Worm (Caenorhabditis elegans): ENCODE measurements around the gene gpa-1.

The gpa-1 gene

DNA sequence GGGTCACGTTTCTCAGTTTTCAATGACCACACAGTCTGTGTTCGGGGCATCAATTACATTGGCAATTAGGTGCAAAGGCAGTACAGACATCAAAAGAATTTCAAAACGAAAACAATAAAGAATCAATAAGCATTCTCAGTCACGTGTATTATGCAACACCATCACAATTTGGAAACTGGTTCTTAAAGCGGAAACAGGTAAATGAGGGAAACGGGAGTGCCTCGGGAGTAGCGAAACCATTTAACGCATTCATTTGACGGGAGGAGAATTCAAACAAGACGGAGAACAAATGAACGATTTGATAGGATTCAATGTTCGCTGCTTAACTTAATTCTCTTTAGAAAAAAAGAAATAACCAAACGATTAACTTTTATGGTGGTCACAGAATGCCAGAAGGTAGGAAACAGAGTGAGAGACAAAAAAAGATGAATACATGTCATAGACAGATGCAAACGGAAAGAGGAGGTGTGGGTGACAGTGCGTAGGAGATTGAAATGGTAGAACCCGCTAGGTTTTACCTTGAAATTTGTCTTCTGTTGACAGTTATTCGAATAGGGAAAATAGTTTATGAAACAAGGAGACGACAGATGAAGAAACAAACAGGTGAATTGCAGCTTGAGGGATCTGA, 19.3 kb upstream of the gpa-1 start:
- no peak for TF ChIP-seq unc-62 (GFP tag; optimal IDR thresholded peaks at IDR 0.05)

DNA sequence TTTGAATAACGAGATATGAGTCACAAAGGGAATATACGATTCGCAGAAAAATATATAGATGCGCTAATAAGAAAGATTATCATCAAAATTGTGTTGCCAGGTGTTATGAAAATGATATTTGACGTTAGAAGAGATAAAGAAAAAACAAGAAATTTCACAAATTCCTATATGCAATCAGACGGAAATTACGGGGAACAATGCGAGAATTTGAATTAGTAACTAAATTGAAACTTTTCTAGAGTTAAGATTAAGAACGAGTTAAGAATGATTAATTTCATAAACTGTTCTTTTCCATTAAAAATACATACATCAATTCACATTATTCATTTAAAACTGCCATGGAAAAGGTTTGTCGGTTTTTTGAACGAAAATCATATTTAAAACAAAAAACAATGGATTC, 18.6 kb upstream of the gpa-1 start, which contains the start of gene clc-6:
TSS of gene clc-6 (minus strand) at position 101 of the 400 bp plus-strand sequence.
- no peak for TF ChIP-seq unc-62 (GFP tag; optimal IDR thresholded peaks at IDR 0.05)

DNA sequence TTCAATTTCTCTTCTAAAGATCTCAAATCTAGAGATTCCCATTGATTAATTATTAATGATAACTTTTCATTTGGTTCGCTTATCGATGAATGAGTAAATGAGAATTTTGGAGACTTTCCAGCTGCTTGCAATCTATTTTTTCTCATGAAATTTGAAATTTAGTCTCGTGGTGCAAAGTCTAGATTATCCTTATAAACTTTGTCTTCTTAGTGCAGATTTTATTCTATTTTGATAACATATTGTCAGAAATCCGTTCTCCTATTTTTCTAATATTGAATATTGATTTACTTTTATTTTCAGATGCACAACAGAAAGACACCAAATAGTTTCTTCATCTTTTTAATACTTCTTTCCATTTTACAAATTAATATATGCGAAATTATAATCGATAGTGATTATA, 13.5 kb upstream of the gpa-1 start, which contains the start of gene lgc-49:
TSS of gene lgc-49 (plus strand) at position 301 of the 400 bp plus-strand sequence.
- no peak for TF ChIP-seq unc-62 (GFP tag; optimal IDR thresholded peaks at IDR 0.05)

DNA sequence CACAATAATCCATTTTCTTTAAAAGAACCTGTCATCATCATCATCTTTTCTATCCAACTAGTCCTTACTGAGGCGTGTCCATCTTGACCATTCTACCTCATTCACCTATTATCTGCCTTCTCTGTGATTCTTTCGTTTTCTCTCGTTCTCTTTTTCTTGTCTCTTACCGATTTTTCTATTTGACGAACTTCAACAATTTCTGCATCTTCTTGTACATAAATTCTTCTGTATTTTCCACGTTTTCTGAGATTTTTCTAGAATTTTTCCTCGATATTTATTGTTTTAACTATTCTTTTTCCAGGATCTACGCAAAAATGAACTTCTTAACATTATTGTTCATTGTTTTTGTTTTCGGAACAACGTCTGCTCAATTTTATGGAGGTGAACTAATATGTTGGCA, 5.4 kb upstream of the gpa-1 start, which contains the start of gene cnc-10:
TSS of gene cnc-10 (plus strand) at position 301 of the 400 bp plus-strand sequence.
- no peak for TF ChIP-seq unc-62 (GFP tag; optimal IDR thresholded peaks at IDR 0.05)

DNA sequence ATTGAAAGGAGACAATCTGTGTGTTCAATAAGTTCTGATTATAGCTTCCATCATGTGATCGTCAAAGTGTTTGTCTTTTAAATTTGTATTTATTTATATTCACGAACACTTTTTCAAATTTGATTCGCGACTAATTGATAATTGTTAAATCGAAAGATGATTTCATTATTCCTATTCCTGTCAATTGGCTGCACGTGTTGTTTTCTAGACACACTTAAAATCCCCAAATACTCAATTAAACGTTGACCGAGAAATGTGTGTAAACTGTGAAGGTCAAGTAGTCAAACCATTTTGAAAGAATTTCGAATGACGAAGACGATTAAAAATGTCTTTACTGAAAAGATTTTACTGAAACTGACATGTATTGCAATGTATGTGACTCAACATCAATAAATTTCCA, 3.5 kb upstream of the gpa-1 start:
- TF ChIP-seq unc-62 (GFP tag; optimal IDR thresholded peaks at IDR 0.05), result no peak

DNA sequence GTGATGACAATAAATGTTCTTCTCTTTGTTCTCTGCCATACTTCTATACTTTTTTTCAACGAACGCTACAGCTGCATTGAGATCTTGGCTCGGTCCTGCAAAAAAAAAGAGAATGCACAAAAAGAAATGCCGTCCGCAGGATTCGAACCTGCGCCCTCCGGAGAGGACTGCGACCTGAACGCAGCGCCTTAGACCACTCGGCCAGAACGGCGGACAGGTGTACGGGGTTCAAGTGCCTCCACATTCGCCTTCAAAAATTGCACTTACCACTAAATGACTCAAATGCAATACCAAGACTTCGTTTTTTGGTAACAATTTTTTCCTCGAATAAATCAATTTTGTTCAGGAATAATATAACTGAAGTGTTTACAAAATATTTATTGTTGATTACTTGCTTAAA, 2.8 kb downstream of the gpa-1 start:
- no peak for TF ChIP-seq unc-62 (GFP tag; optimal IDR thresholded peaks at IDR 0.05)

DNA sequence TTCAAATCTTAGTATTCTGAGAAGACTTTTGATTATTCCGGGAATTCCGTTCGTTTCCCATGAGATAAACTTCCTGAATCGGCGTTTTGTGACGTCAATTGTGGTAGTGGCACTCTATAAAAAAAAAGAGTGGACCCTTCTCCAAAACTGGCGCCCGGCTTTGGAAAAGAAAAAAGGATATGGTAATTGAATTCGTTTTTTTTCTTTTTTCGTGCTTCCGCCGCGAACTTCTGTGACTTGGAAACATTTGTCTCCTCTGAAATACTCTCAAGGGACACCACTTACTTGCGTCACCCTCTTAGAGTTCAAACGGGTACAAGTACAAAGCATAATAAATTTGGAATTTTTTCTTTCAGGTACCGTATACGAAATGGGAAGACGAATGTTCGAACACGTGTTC, 4.8 kb downstream of the gpa-1 start:
- TF ChIP-seq unc-62 (GFP tag; optimal IDR thresholded peaks at IDR 0.05), result no peak

DNA sequence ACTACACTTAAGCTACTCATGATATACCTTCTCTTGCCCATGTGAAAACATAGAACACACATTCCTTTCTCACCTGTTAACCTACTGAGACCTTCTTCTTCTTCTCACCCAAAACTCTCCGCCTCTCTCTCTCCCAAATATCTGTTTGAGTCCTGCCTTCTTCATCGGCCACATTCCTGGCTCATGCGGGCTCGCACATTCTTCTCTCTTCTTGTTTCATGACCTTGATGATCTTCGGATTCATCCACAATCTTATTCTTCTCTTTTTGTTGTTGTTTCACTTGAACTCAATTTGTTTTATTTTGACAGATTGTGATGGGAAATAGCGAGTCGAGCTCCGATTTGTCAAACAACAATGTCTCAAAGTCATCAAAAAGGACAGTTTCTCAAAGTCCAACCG, 5.6 kb downstream of the gpa-1 start, which contains the start of gene T19C4.5:
TSS of gene T19C4.5 (plus strand) at position 308 of the 400 bp plus-strand sequence.
- TF ChIP-seq unc-62 (GFP tag; optimal IDR thresholded peaks at IDR 0.05), result no peak

DNA sequence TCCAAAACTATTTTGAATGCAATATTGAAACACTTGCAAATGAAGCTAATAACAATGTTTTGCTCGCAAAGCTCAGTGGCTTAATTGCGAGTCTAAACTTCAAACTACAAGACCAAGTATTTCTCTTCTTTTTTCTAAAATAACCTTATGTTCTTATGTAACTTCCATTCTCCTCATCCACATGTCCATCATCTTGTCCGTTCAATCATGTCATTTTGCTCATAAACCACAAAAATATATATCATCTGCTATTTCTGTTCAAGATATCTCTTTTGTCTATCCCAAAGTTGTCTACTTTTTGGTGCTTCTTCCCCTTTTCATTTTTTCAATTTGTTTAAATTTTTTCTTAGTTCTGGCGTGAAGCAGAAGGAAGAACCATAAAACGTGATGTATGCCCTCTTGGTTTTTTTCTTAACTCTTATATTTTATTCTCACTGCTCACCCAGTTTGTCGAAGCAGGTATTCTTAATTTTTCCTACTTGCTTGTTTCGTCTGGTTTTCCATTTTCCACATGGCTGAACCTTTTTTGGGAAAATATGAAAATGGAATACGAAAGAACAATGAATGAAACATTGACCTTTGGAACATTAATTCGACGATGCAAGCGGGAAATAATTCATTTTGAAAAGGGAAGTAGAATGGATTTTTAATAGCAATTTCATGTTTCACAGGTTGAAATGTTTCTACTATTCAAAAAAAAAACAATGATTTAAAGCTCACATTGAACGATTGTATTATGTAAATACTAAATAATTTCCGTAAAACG, 6.7 kb downstream of the gpa-1 start:
- TF ChIP-seq unc-62 (GFP tag; optimal IDR thresholded peaks at IDR 0.05), result no peak

DNA sequence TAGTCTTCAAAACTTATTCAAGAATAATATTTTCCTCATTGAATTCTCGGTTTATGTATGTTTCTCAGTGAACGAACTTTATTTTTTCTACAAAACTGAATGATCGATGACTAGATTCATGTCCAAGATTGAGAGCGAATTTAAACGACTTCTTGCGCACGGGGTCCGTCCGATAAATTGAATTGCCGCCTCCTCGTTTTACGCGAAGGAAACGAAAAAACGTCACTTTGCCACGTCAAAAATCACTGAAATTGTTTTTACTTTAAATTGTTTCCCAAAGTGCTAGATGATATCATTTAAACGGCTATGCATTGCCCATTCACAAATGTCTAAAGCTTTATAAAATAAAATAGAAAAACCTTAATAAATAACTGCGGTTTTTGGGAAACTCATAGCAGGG, 9.7 kb downstream of the gpa-1 start:
- TF ChIP-seq unc-62 (GFP tag; optimal IDR thresholded peaks at IDR 0.05), result no peak

DNA sequence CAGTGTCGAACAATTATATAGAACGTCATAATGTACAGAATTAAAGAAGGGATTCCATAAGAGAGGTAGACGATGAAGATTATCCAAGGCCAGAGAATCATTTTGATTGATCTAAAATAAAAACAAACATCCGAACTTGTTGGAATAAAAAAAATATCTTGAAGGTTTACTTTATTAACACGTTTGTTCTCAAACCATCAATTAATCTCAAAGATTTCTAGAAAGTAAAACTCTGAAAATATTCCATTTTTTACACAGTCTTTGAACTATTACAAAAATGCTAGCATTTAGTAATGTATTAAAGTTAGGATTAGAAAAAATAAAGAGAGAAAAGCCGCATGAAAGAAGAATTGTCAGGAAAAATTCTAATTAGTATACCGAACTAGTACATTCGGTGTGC, 13.0 kb downstream of the gpa-1 start, which contains the start of gene srg-40:
TSS of gene srg-40 (minus strand) at position 101 of the 400 bp plus-strand sequence.
- no peak for TF ChIP-seq unc-62 (GFP tag; optimal IDR thresholded peaks at IDR 0.05)

DNA sequence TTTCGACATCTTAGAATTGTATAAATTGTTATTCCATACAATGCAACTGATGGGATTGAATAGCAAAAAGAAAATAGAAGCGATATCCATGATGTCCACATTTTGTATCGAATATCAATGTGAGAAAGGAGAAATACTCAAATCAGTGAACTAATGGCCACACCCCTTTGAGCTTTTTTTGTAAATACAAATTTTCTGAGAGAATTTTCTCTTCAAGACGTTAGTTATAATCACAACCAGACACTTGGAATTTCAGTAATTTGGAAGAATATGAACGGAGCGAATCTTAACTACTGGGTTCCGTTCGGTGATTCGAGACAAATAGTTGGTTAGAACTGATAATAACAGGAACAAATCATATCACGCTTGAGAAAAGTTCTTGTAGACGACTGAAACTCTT, 15.7 kb downstream of the gpa-1 start, which contains the start of gene srg-41:
TSS of gene srg-41 (minus strand) at position 101 of the 400 bp plus-strand sequence.
- no peak for TF ChIP-seq unc-62 (GFP tag; optimal IDR thresholded peaks at IDR 0.05)

DNA sequence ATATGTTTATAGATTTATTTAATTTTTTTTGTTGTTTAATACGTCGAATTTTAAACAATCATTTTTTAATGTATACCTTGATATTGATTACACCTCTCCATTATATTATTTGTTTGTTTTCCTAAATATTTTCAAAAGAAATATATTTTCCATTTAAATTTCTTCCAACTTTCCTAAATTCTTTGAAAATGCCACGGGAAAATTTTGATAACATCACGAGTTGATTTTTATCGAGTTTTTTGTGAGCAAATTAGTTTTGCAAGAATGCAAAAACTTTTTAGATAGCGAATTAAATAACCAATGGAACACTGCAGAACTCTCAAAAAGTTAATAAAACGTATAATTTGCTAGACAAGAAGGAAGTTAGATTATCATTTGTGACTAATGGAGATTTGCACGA, 19.5 kb downstream of the gpa-1 start, which contains the start of gene srg-42:
TSS of gene srg-42 (minus strand) at position 101 of the 400 bp plus-strand sequence.
- no peak for TF ChIP-seq unc-62 (GFP tag; optimal IDR thresholded peaks at IDR 0.05)

DNA sequence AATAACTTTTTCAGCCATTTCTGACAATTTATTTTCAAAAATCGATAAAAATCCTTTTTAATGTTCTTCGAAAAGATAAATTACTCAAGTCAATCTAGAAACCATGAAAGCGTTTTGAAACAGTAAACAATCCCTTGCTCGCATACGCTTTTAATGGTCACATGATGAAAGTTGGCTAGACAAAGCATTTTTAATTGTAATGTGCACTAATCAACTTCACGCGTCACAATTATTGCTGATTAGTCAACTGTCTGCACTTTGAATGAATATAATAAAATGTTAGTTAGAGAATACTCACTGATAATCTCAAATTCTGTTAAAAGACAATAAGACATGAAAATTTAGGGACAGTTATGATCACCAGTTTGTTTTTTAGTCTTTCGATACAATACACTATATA, 20.9 kb downstream of the gpa-1 start:
- TF ChIP-seq unc-62 (GFP tag; optimal IDR thresholded peaks at IDR 0.05), result no peak

DNA sequence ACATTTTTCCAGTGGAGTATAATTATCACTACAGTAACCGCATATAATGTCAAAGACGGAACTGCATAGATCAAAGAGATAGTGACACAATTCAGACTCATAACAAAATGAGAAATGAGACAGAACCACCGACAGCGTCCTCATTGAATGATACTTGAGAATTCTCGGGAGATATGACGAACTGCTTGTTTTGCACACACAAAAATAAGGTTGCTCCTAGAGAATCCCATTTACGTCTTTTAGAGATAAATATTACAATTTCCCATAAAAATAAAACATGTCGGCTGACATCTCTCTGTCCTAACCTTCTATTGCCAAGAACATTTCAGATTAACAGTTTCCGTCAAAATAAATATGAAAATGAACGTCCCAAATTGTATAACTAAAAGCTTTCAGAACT, 21.9 kb downstream of the gpa-1 start, which contains the start of gene srg-38:
TSS of gene srg-38 (minus strand) at position 101 of the 400 bp plus-strand sequence.
- no peak for TF ChIP-seq unc-62 (GFP tag; optimal IDR thresholded peaks at IDR 0.05)

DNA sequence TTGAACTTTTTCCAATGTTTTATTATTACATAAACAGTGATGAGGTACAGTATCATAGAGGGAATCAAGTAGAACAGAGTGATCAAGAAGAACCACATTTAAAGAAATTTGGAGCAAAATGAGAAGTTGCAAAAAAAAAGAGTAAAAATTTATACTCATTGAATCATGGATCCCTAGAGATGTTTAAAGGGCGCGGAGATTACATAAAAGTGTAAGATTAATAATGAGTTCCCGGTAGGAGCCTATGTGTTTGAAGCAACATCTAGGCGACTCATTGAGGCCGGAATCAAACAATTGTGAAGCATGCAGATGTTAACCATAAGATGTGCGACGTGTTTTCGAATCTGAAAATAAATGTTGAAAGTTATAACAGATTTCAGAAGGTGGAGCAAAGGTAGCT, 25.1 kb downstream of the gpa-1 start, which contains the start of gene srg-39:
TSS of gene srg-39 (minus strand) at position 101 of the 400 bp plus-strand sequence.
- no peak for TF ChIP-seq unc-62 (GFP tag; optimal IDR thresholded peaks at IDR 0.05)

DNA sequence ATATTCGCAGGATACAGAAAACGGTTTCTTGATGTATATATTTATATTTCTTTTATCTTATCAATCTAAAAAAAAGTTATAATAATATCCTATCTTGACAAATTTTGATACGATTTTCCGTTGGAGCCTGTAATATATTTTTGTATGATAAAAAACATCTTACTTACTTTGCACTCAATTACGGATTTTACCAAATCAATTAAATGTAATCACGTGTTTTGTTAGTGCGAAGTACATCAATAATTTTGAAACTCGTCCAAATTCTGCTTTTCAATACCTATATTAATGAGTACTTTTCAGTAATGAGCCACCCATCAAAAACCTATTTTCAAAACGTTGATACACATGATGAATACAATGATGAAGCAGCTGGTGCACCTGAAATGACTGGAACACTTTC, 28.1 kb downstream of the gpa-1 start, which contains the start of gene T19C4.1:
TSS of gene T19C4.1 (plus strand) at position 301 of the 400 bp plus-strand sequence.
- TF ChIP-seq unc-62 (GFP tag; optimal IDR thresholded peaks at IDR 0.05), result no peak
